Fruit fly (Drosophila melanogaster): ENCODE results near the gene CG4751.

Gene CG4751

dm6 chr2L:11130151-11131008 is at the start of gene CG4751, which contains the start of gene RfC38 (continued):
- TF ChIP-seq jigr1 (GFP tag; IDR thresholded peaks at IDR 0.05) (no peak), dan (GFP tag; IDR thresholded peaks at IDR 0.05) (no peak), CG33557 (GFP tag; optimal IDR thresholded peaks at IDR 0.05) (no peak), otp (GFP tag; IDR thresholded peaks at IDR 0.05) (no peak), CG4282 (GFP tag; optimal IDR thresholded peaks at IDR 0.05) (no peak), jumu (GFP tag; optimal IDR thresholded peaks at IDR 0.05) (no peak), Sox102F (GFP tag; optimal IDR thresholded peaks at IDR 0.05) (no peak), CG3838 (GFP tag; optimal IDR thresholded peaks at IDR 0.05) (no peak), psq (GFP tag; optimal IDR thresholded peaks at IDR 0.05) (no peak), ab (GFP tag; optimal IDR thresholded peaks at IDR 0.05) (no peak), sens (GFP tag) (peak; percentile 60), Dek (tag; optimal IDR thresholded peaks at IDR 0.05) (no peak), CG6254 (GFP tag; optimal IDR thresholded peaks at IDR 0.05) (no peak), Med (GFP tag) (peak; percentile 73), slbo (GFP tag; IDR thresholded peaks at IDR 0.05) (0 out of 2 replicates have a peak, but pooled peaks have one; percentile 6), HLH54F (GFP tag; optimal IDR thresholded peaks at IDR 0.05) (no peak), ash1 (GFP tag; optimal IDR thresholded peaks at IDR 0.05) (no peak), CG6689 (GFP tag; IDR thresholded peaks at IDR 0.05) (no peak), CG6272 (GFP tag; IDR thresholded peaks at IDR 0.05) (no peak), CG17328 (GFP tag; IDR thresholded peaks at IDR 0.05) (no peak), Jarid2 (GFP tag; optimal IDR thresholded peaks at IDR 0.05) (peak; percentile 8), CG17359 (tag; optimal IDR thresholded peaks at IDR 0.05) (no peak), Hmr (GFP tag; optimal IDR thresholded peaks at IDR 0.05) (no peak), trh (GFP tag; optimal IDR thresholded peaks at IDR 0.05) (no peak), luna (GFP tag; optimal IDR thresholded peaks at IDR 0.05) (no peak), Asciz (GFP tag; optimal IDR thresholded peaks at IDR 0.05) (no peak), croc (GFP tag; conservative IDR thresholded peaks at IDR 0.05) (no peak), Atf3 (GFP tag; optimal IDR thresholded peaks at IDR 0.05) (no peak), seq (GFP tag; IDR thresholded peaks at IDR 0.05) (no peak), nerfin-2 (GFP tag; IDR thresholded peaks at IDR 0.05; ENCODE audit: partially characterized antibody) (peak; percentile 44; the same call in 1 of the 2 replicates), lola (GFP tag; optimal IDR thresholded peaks at IDR 0.05) (peak in 1 of 3 experiments; percentile 0), CG6854 (GFP tag; optimal IDR thresholded peaks at IDR 0.05) (no peak), CG33213 (GFP tag; optimal IDR thresholded peaks at IDR 0.05) (no peak), CG2678 (tag; optimal IDR thresholded peaks at IDR 0.05) (no peak), Doc2 (GFP tag; IDR thresholded peaks at IDR 0.05) (no peak), Myb (GFP tag; optimal IDR thresholded peaks at IDR 0.05) (peak; percentile 50), odd (GFP tag; optimal IDR thresholded peaks at IDR 0.05) (no peak), p53 (GFP tag; optimal IDR thresholded peaks at IDR 0.05) (peak; percentile 19), CG5245 (GFP tag; optimal IDR thresholded peaks at IDR 0.05) (no peak), bcd (GFP tag; optimal IDR thresholded peaks at IDR 0.05) (no peak), chn (GFP tag; optimal IDR thresholded peaks at IDR 0.05) (no peak), Pdp1 (GFP tag; optimal IDR thresholded peaks at IDR 0.05) (no peak), tx (GFP tag; optimal IDR thresholded peaks at IDR 0.05) (no peak), Hr39 (optimal IDR thresholded peaks at IDR 0.05) (no peak), ato (GFP tag; IDR thresholded peaks at IDR 0.05; ENCODE audit: partially characterized antibody) (no peak), CG11504 (tag; optimal IDR thresholded peaks at IDR 0.05) (no peak), CG15514 (GFP tag; optimal IDR thresholded peaks at IDR 0.05) (peak; percentile 46), CG4360 (GFP tag; IDR thresholded peaks at IDR 0.05) (no peak), bbx (GFP tag; IDR thresholded peaks at IDR 0.05; ENCODE audit: partially characterized antibody) (peak; percentile 73), E2f1 (GFP tag; IDR thresholded peaks at IDR 0.05) (0 out of 2 replicates have a peak, but pooled peaks have one; percentile 20)

Data from whole organism, embryonic.